Worm (Caenorhabditis elegans) whole organism, late embryonic: ENCODE data around the gene clec-175.
A peak's percentile ranks its signal among the peaks of the same experiment; 100 is the strongest.

Experiments used
- C08G9.2 ChIP-seq: sonication (generic microtip); optimal IDR thresholded peaks from 2 replicates; lab custom pipeline; 2016; ENCODE audit warnings: mild to moderate bottlenecking, missing genetic modification characterization, moderate library complexity, missing compliant biosample characterization
- C38D4.7 ChIP-seq: fragments of 200-800 bp; sonication (Bioruptor generic); optimal IDR thresholded peaks from 2 replicates; lab custom pipeline; 2018; ENCODE audit warnings: mild to moderate bottlenecking, missing genetic modification characterization, moderate library complexity, missing compliant biosample characterization
- F13H6.1 ChIP-seq: sonication (generic microtip); optimal IDR thresholded peaks from 2 replicates; lab custom pipeline; 2016; ENCODE audit warnings: missing genetic modification characterization, missing compliant biosample characterization
- Y22D7AL.16 ChIP-seq: sonication (generic microtip); optimal IDR thresholded peaks from 2 replicates; lab custom pipeline; 2016; ENCODE audit warnings: missing genetic modification characterization, missing compliant biosample characterization
- ahr-1 ChIP-seq: sonication (generic microtip); optimal IDR thresholded peaks from 2 replicates; lab custom pipeline; 2016; ENCODE audit warnings: missing genetic modification characterization, missing compliant biosample characterization
- ceh-18 ChIP-seq: sonication (generic microtip); optimal IDR thresholded peaks from 2 replicates; lab custom pipeline; 2016; ENCODE audit warnings: missing genetic modification characterization, missing compliant biosample characterization
- ceh-19 ChIP-seq: fragments of 200-800 bp; sonication (Bioruptor generic); optimal IDR thresholded peaks from 2 replicates; lab custom pipeline; 2018; ENCODE audit warnings: mild to moderate bottlenecking, missing genetic modification characterization, missing compliant biosample characterization
- ceh-24 ChIP-seq: sonication (generic microtip); optimal IDR thresholded peaks from 2 replicates; lab custom pipeline; 2016; ENCODE audit warnings: mild to moderate bottlenecking, missing genetic modification characterization, missing compliant biosample characterization
- ceh-31 ChIP-seq: sonication (generic microtip); optimal IDR thresholded peaks from 2 replicates; lab custom pipeline; 2016; ENCODE audit warnings: missing genetic modification characterization, missing compliant biosample characterization
- ceh-45 ChIP-seq: fragments of 200-800 bp; sonication (Bioruptor generic); IDR thresholded peaks from 2 replicates; pipeline ENCODE4 v1.3.6; 2022; ENCODE audit warnings: missing genetic modification reagents, missing genetic modification characterization, missing compliant biosample characterization
- ceh-9 ChIP-seq: sonication (generic microtip); optimal IDR thresholded peaks from 2 replicates; lab custom pipeline; 2016; ENCODE audit warnings: mild to moderate bottlenecking, missing genetic modification characterization, inconsistent platforms, missing compliant biosample characterization
- dve-1 ChIP-seq: sonication (generic microtip); optimal IDR thresholded peaks from 2 replicates; lab custom pipeline; 2017; ENCODE audit warnings: antibody characterized with exemption, mild to moderate bottlenecking, missing genetic modification characterization, missing compliant biosample characterization
- elt-2 ChIP-seq: sonication (generic microtip); optimal IDR thresholded peaks from 2 replicates; lab custom pipeline; 2016; ENCODE audit warnings: missing genetic modification reagents, missing genetic modification characterization, missing compliant biosample characterization
- elt-4 ChIP-seq: sonication (generic microtip); optimal IDR thresholded peaks from 2 replicates; lab custom pipeline; 2016; ENCODE audit warnings: missing genetic modification characterization, missing compliant biosample characterization
- fax-1 ChIP-seq: sonication (generic microtip); optimal IDR thresholded peaks from 2 replicates; lab custom pipeline; 2016; ENCODE audit warnings: missing genotype, missing genetic modification characterization, missing compliant biosample characterization
- gmeb-2 ChIP-seq: sonication (generic microtip); optimal IDR thresholded peaks from 2 replicates; lab custom pipeline; 2016; ENCODE audit warnings: missing genetic modification characterization, inconsistent platforms, missing compliant biosample characterization
- hlh-13 ChIP-seq: fragments of 200-800 bp; sonication (Bioruptor generic); optimal IDR thresholded peaks from 2 replicates; lab custom pipeline; 2018; ENCODE audit warnings: mild to moderate bottlenecking, missing genetic modification characterization, missing compliant biosample characterization
- hlh-15 ChIP-seq: sonication (generic microtip); optimal IDR thresholded peaks from 2 replicates; lab custom pipeline; 2016; ENCODE audit warnings: missing genetic modification characterization, missing compliant biosample characterization
- hlh-30 ChIP-seq: sonication (generic microtip); optimal IDR thresholded peaks from 2 replicates; lab custom pipeline; 2017; ENCODE audit warnings: antibody characterized with exemption, missing genetic modification characterization, missing compliant biosample characterization; ENCODE audit not compliant: insufficient read depth
- hlh-6 ChIP-seq: sonication (generic microtip); optimal IDR thresholded peaks from 2 replicates; lab custom pipeline; 2016; ENCODE audit warnings: missing genotype, missing genetic modification characterization, missing compliant biosample characterization
- lin-11 ChIP-seq: fragments of 200-800 bp; sonication (Bioruptor generic); optimal IDR thresholded peaks from 2 replicates; lab custom pipeline; 2018; ENCODE audit warnings: mild to moderate bottlenecking, missing genetic modification characterization, missing compliant biosample characterization
- nhr-232 ChIP-seq: sonication (generic microtip); optimal IDR thresholded peaks from 2 replicates; lab custom pipeline; 2016; ENCODE audit warnings: missing genetic modification characterization, missing compliant biosample characterization
- npax-4 ChIP-seq: sonication (generic microtip); optimal IDR thresholded peaks from 2 replicates; lab custom pipeline; 2016; ENCODE audit warnings: missing genetic modification characterization, missing compliant biosample characterization
- ref-2 ChIP-seq: sonication (generic microtip); optimal IDR thresholded peaks from 2 replicates; lab custom pipeline; 2016; ENCODE audit warnings: missing genetic modification characterization, missing compliant biosample characterization
- syd-9 ChIP-seq: sonication (generic microtip); optimal IDR thresholded peaks from 2 replicates; lab custom pipeline; 2016; ENCODE audit warnings: mild to moderate bottlenecking, missing genetic modification characterization, moderate library complexity, missing compliant biosample characterization
- tbx-2 ChIP-seq: sonication (generic microtip); optimal IDR thresholded peaks from 2 replicates; lab custom pipeline; 2016; ENCODE audit warnings: missing genetic modification characterization, missing compliant biosample characterization
- ttx-3 ChIP-seq: sonication (generic microtip); optimal IDR thresholded peaks from 2 replicates; lab custom pipeline; 2016; ENCODE audit warnings: missing genetic modification reagents, missing genetic modification characterization, missing compliant biosample characterization
- unc-42 ChIP-seq: sonication (generic microtip); optimal IDR thresholded peaks from 2 replicates; lab custom pipeline; 2016; ENCODE audit warnings: missing genotype, missing genetic modification characterization, missing compliant biosample characterization
- unc-86 ChIP-seq: sonication (generic microtip); optimal IDR thresholded peaks from 2 replicates; lab custom pipeline; 2016; ENCODE audit warnings: missing genetic modification characterization, missing compliant biosample characterization
- zip-5 ChIP-seq: sonication (generic microtip); optimal IDR thresholded peaks from 2 replicates; lab custom pipeline; 2016; ENCODE audit warnings: missing genetic modification characterization, missing compliant biosample characterization
- ztf-16 ChIP-seq: sonication (generic microtip); optimal IDR thresholded peaks from 2 replicates; lab custom pipeline; 2017; ENCODE audit warnings: missing genetic modification characterization, missing compliant biosample characterization

The clec-175 gene

ce11 chrIV:4470885-4471772 lies 49.0 kb downstream of the clec-175 start:
- no peak for TF ChIP-seq nhr-232 (tag; lab: Kevin White, UChicago)
- peak; percentile 23 for TF ChIP-seq ceh-31 (tag; lab: Kevin White, UChicago)
- no peak for TF ChIP-seq ttx-3 (tag; lab: Kevin White, UChicago)
- no peak for TF ChIP-seq ceh-19
- TF ChIP-seq C08G9.2 = peak; percentile 30
- TF ChIP-seq unc-42 (tag; lab: Kevin White, UChicago) = peak; percentile 21

ce11 chrIV:4472418-4473173 lies 50.5 kb downstream of the clec-175 start:
- no peak for TF ChIP-seq tbx-2 (tag; lab: Kevin White, UChicago)
- no peak for TF ChIP-seq zip-5 (tag; lab: Kevin White, UChicago)
- TF ChIP-seq ceh-19 = no peak
- peak; percentile 8 for TF ChIP-seq hlh-30 (tag; lab: Kevin White, UChicago)
- no peak for TF ChIP-seq lin-11 (tag; lab: Kevin White, UChicago)
- no peak for TF ChIP-seq elt-2 (tag; lab: Kevin White, UChicago)
- no peak for TF ChIP-seq ahr-1 (tag; lab: Kevin White, UChicago)
- TF ChIP-seq, all 69 proteins: peak for 1

DNA sequence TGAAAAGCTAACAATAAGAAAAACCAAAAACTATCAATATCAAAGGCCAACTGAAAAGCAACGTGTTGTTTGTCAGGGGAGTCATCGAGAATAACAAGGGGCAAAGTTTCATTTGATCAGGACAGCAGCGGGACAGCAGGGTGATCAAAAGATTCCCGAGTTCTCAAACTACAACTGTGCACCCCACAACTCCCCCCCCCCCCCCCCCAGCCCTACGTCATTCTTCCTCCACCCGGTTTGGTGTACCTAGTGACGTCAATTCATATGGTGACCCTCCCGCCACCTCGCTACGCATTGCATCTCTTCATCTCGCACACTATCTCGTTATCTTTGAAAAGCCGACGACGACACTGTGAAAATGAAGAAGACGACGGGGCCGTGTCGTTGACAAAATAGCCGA lies 51.6 kb downstream of the clec-175 start:
- TF ChIP-seq syd-9 (tag; lab: Kevin White, UChicago) (no peak), fax-1 (tag; lab: Kevin White, UChicago) (no peak), ceh-18 (tag; lab: Kevin White, UChicago) (no peak), ttx-3 (tag; lab: Kevin White, UChicago) (no peak), elt-2 (tag; lab: Kevin White, UChicago) (no peak), ceh-45 (GFP tag; lab: Robert Waterston, UW) (no peak), gmeb-2 (tag; lab: Kevin White, UChicago) (no peak), hlh-6 (tag; lab: Kevin White, UChicago) (no peak), npax-4 (tag; lab: Kevin White, UChicago) (no peak)

DNA sequence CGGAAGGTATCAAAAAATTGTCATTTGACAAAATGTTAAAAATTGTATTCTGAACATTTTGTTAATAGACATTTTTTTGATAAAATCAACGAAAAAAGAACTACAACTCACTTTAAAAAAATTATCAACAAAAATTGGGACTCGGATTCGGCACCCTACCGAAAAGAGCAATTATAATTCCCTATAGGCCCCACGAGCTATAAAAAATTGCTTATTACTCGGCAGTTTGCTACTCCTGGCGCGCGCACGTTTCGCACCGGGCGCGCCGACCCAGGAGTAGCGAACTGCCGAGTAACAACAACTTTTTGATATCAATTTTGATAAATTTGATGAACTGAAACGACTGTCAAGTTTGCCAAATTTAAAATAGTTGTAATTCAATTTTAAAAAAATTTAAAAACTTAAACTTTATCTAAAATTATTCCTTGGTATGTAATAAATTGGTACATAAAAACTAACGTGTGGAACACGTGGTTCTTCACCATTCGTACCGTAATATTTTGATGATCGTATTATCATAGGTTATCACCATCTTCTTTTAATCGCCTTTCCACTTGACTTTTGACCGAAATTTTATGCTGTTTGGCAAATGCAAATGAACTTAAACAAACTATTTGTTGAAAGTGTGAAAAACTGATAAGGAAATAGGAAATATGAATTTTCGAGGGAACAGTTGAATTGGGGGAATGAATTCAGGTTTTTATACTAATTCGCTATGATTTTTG lies 53.4 kb downstream of the clec-175 start:
- no peak for TF ChIP-seq ceh-19
- TF ChIP-seq unc-86 (tag; lab: Kevin White, UChicago) = no peak
- TF ChIP-seq F13H6.1 (tag; lab: Kevin White, UChicago) = no peak
- no peak for TF ChIP-seq ref-2 (tag; lab: Kevin White, UChicago)
- no peak for TF ChIP-seq ceh-9 (tag; lab: Kevin White, UChicago)
- TF ChIP-seq ttx-3 (tag; lab: Kevin White, UChicago) = no peak
- no peak for TF ChIP-seq dve-1 (tag; lab: Kevin White, UChicago)
- no peak for TF ChIP-seq Y22D7AL.16 (tag; lab: Kevin White, UChicago)
- no peak for TF ChIP-seq elt-4 (tag; lab: Kevin White, UChicago)
- TF ChIP-seq ztf-16 = no peak
- TF ChIP-seq C38D4.7 (GFP tag; lab: Kevin White, UChicago) = no peak
- TF ChIP-seq ceh-24 (tag; lab: Kevin White, UChicago) = no peak
- no peak for TF ChIP-seq hlh-15 (tag; lab: Kevin White, UChicago)
- TF ChIP-seq hlh-13 (GFP tag; lab: Kevin White, UChicago) = no peak
- TF ChIP-seq, all 69 proteins: peak for 0
